Fruit fly (Drosophila melanogaster) whole organism, embryonic: Measurements from ENCODE around the gene CG7139.

Experiments
- CG2202 ChIP-seq: fragments of 200-800 bp; sonication (Bioruptor generic); optimal IDR thresholded peaks from 2 replicates; lab custom pipeline; 2018; ENCODE audit warnings: missing biosample characterization, mild to moderate bottlenecking, missing genetic modification characterization
- chinmo ChIP-seq: fragments of 200-800 bp; sonication (Bioruptor generic); IDR thresholded peaks from 4 replicates; pipeline ENCODE4 v1.3.6; 2022; ENCODE audit warnings: missing biosample characterization, missing genetic modification characterization; ENCODE audit not compliant: partially characterized antibody
- gce ChIP-seq: fragments of 200-800 bp; sonication (Bioruptor generic); IDR thresholded peaks from 3 replicates; pipeline ENCODE4 v1.3.6; 2022; ENCODE audit warnings: missing biosample characterization, missing genetic modification characterization
- twi ChIP-seq: fragments of 200-800 bp; optimal IDR thresholded peaks from 2 replicates; lab custom pipeline; 2019; ENCODE audit warnings: missing biosample characterization, mild to moderate bottlenecking, missing genetic modification characterization, moderate library complexity

The CG7139 gene

DNA sequence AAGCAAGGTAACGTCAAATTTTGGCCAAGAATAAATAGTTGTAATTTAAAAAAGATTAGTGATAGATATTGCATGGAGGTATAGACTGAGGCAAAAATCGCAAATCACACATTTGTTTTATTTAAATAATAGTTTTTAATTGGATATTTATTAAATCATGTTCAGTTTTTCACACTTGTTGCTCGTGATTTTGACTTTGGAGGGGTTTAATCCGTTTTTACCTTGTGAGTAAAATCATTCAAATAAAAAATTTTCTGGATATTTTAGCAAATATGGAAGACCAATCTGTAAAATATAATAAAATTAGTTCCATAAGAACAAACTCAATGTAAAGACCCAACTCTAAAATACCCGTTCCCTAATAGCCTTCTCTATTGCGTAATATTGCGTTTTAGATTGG lies 43.4 kb downstream of the CG7139 start, which contains the start of gene CG7140:
CG7140 (minus strand) TSS at position 101 of the 400 bp plus-strand sequence.
- TF ChIP-seq CG2202 (tag; lab: Kevin White, UChicago) (no peak), gce (no peak), twi (tag; lab: Kevin White, UChicago) (no peak), chinmo (no peak)
- TF ChIP-seq, all 482 proteins: peak for 0
